Worm (Caenorhabditis elegans) whole organism, L1 larva: Measurements from ENCODE around the gene sek-3.

ENCODE experiments used
- nhr-90 ChIP-seq: sonication (generic microtip); optimal IDR thresholded peaks from 2 replicates; lab custom pipeline; 2016; ENCODE audit warnings: mild to moderate bottlenecking, missing genetic modification characterization, missing compliant biosample characterization; ENCODE audit not compliant: poor library complexity
- vab-15 ChIP-seq: sonication (generic microtip); optimal IDR thresholded peaks from 2 replicates; lab custom pipeline; 2017; ENCODE audit warnings: missing genotype, mild to moderate bottlenecking, missing genetic modification characterization, missing compliant biosample characterization
- ztf-11 ChIP-seq, 2 experiments: sonication (generic microtip); optimal IDR thresholded peaks; 2 replicates each; lab custom pipeline; 2016 to 2017; ENCODE audit warnings: missing genetic modification characterization in 2 of 2, missing biosample characterization in 1 of 2, missing compliant biosample characterization in 1 of 2

DNA sequence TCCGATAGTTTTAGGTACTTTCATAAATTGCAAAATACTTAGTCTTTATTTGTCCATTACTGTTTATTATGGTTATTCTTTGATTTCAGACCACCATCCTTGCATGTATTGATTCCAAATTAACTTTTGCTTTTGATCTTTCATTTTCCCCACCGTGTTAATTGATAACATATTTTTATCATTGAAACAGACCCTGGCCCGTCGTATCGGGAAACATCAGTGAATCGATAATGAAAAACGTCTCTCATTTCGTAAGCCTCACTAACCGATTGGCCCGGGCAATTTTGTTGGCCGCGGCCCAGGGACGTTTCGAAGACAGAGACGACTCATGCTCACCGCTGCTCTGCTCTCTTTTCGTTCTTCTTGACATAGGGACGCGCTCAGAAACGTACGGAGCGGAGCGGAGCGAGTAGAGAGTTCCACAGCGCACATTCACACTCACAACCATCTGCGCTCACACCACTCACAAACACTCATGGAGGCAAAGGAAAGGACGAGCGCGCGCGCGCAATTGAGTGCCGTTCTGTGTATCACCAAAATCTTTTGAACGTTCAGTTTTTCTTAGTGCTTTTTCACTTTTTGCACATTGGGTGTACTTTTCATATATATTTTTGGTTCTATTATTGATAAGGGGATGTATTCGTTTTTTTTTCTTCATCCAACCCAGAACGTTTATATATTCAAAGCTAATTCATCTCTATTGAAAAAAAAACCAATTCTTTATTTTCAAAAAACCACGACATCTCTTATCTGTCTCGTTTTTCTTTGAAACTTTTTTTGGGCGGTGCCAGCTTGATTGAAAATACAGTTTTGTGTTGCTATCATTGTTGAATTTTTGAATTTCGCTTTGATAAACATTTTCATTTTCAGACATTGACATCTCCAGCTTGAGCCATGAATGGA, 46.3 kb downstream of the sek-3 start, which contains the start of gene C24H10.2:
- TF ChIP-seq vab-15 (tag; lab: Kevin White, UChicago): no peak
- TF ChIP-seq ztf-11 (tag; optimal IDR thresholded peaks at IDR 0.05; lab: Kevin White, UChicago): no peak
- no peak for TF ChIP-seq nhr-90
